Fruit fly (Drosophila melanogaster) whole organism, embryonic: ENCODE data around the gene CG9222.

Source experiments
- Antp ChIP-seq: fragments of 200-800 bp; sonication (Bioruptor generic); optimal IDR thresholded peaks from 3 replicates; lab custom pipeline; 2016; ENCODE audit warnings: missing biosample characterization, missing genetic modification characterization
- Asciz ChIP-seq: fragments of 200-800 bp; sonication (Bioruptor generic); optimal IDR thresholded peaks from 2 replicates; lab custom pipeline; 2017; ENCODE audit warnings: missing biosample characterization, mild to moderate bottlenecking, missing genetic modification characterization, missing genetic modification reagents
- Awh ChIP-seq: fragments of 200-800 bp; sonication (Bioruptor generic); IDR thresholded peaks from 2 replicates; pipeline ENCODE4, ENCODE4 v1.3.6; 2022; ENCODE audit warnings: missing biosample characterization, missing genetic modification characterization
- Bteb2 ChIP-seq: fragments of 200-800 bp; sonication (Bioruptor generic); optimal IDR thresholded peaks from 2 replicates; lab custom pipeline; 2016; ENCODE audit warnings: missing biosample characterization, missing genetic modification characterization
- CG10209 ChIP-seq: fragments of 200-800 bp; sonication (Bioruptor generic); optimal IDR thresholded peaks from 3 replicates; lab custom pipeline; 2017; ENCODE audit warnings: missing biosample characterization, mild to moderate bottlenecking, missing genetic modification characterization, missing genetic modification reagents
- CG12071 ChIP-seq: fragments of 200-800 bp; sonication (Bioruptor generic); optimal IDR thresholded peaks from 3 replicates; lab custom pipeline; 2018; ENCODE audit warnings: missing biosample characterization, mild to moderate bottlenecking, missing genetic modification characterization
- CG12236 ChIP-seq: fragments of 200-800 bp; sonication (Bioruptor generic); optimal IDR thresholded peaks from 2 replicates; lab custom pipeline; 2016; ENCODE audit warnings: missing biosample characterization, missing genetic modification characterization
- CG13775 ChIP-seq: fragments of 200-800 bp; sonication (Bioruptor generic); optimal IDR thresholded peaks from 3 replicates; lab custom pipeline; 2017; ENCODE audit warnings: missing biosample characterization, mild to moderate bottlenecking, missing genetic modification characterization
- CG15011 ChIP-seq: fragments of 200-800 bp; sonication (Bioruptor generic); optimal IDR thresholded peaks from 3 replicates; lab custom pipeline; 2018; ENCODE audit warnings: missing biosample characterization, mild to moderate bottlenecking, missing genetic modification characterization
- CG15514 ChIP-seq: fragments of 200-800 bp; sonication (Bioruptor generic); optimal IDR thresholded peaks from 3 replicates; lab custom pipeline; 2017; ENCODE audit warnings: missing biosample characterization, missing genetic modification characterization, mild to moderate bottlenecking, moderate library complexity, missing genetic modification reagents
- CG17829 ChIP-seq: fragments of 200-800 bp; optimal IDR thresholded peaks from 2 replicates; lab custom pipeline; 2019; ENCODE audit warnings: missing biosample characterization, mild to moderate bottlenecking, missing genetic modification characterization, moderate library complexity
- CG32532 ChIP-seq: fragments of 200-800 bp; sonication (Bioruptor generic); IDR thresholded peaks from 2 replicates; pipeline ENCODE4 v1.3.6; 2022; ENCODE audit warnings: missing biosample characterization, missing genetic modification characterization
- CG32767 ChIP-seq: fragments of 200-800 bp; sonication (Bioruptor generic); IDR thresholded peaks from 2 replicates; pipeline ENCODE4 v1.3.6; 2022; ENCODE audit warnings: missing biosample characterization, missing genetic modification characterization
- CG42726 ChIP-seq: fragments of 200-800 bp; sonication (Bioruptor generic); IDR thresholded peaks from 2 replicates; pipeline ENCODE4 v1.3.6; 2022; ENCODE audit warnings: missing biosample characterization, missing genetic modification characterization; ENCODE audit not compliant: partially characterized antibody
- CG4282 ChIP-seq: fragments of 200-800 bp; sonication (Bioruptor generic); optimal IDR thresholded peaks from 2 replicates; lab custom pipeline; 2016; ENCODE audit warnings: missing biosample characterization, missing genetic modification characterization
- CG7556 ChIP-seq: fragments of 200-800 bp; sonication (Bioruptor generic); optimal IDR thresholded peaks from 2 replicates; lab custom pipeline; 2017; ENCODE audit warnings: missing biosample characterization, mild to moderate bottlenecking, missing genetic modification characterization
- CG7963 ChIP-seq: fragments of 200-800 bp; sonication (Bioruptor generic); IDR thresholded peaks from 3 replicates; pipeline ENCODE4 v1.3.6; 2022; ENCODE audit warnings: missing biosample characterization, missing genetic modification characterization; ENCODE audit not compliant: partially characterized antibody
- CG7987 ChIP-seq: fragments of 200-800 bp; sonication (Bioruptor generic); optimal IDR thresholded peaks from 2 replicates; lab custom pipeline; 2018; ENCODE audit warnings: missing biosample characterization, mild to moderate bottlenecking, missing genetic modification characterization, moderate library complexity
- CG8089 ChIP-seq: fragments of 200-800 bp; sonication (Bioruptor generic); optimal IDR thresholded peaks from 3 replicates; lab custom pipeline; 2016; ENCODE audit warnings: missing biosample characterization, missing genetic modification characterization
- CG9727 ChIP-seq: fragments of 200-800 bp; sonication (Bioruptor generic); optimal IDR thresholded peaks from 3 replicates; lab custom pipeline; 2017; ENCODE audit warnings: missing biosample characterization, mild to moderate bottlenecking, missing genetic modification characterization
- CG9817 ChIP-seq: fragments of 200-800 bp; sonication (Bioruptor generic); optimal IDR thresholded peaks from 2 replicates; lab custom pipeline; 2018; ENCODE audit warnings: missing biosample characterization, mild to moderate bottlenecking, missing genetic modification characterization, moderate library complexity
- CG9932 ChIP-seq: fragments of 200-800 bp; sonication (Bioruptor generic); IDR thresholded peaks from 2 replicates; pipeline ENCODE4 v1.3.6; 2022; ENCODE audit warnings: missing biosample characterization, missing genetic modification characterization
- CHES-1-like ChIP-seq: fragments of 200-800 bp; sonication (Bioruptor generic); optimal IDR thresholded peaks from 2 replicates; lab custom pipeline; 2016; ENCODE audit warnings: missing biosample characterization, missing genetic modification characterization
- CTCF ChIP-seq: fragments of 200-800 bp; sonication (Bioruptor generic); optimal IDR thresholded peaks from 2 replicates; lab custom pipeline; 2017; ENCODE audit warnings: missing biosample characterization, mild to moderate bottlenecking, missing genetic modification characterization, moderate library complexity
- Chrac-16 ChIP-seq: fragments of 200-800 bp; sonication (Bioruptor generic); optimal IDR thresholded peaks from 3 replicates; lab custom pipeline; 2016; ENCODE audit warnings: missing biosample characterization, missing genetic modification characterization
- Dll ChIP-seq: fragments of 200-800 bp; sonication (Bioruptor generic); IDR thresholded peaks from 4 replicates; pipeline ENCODE4 v1.3.6; 2022; ENCODE audit warnings: missing biosample characterization, missing genetic modification characterization; ENCODE audit not compliant: partially characterized antibody
- Hmx ChIP-seq: fragments of 200-800 bp; sonication (Bioruptor generic); optimal IDR thresholded peaks from 2 replicates; lab custom pipeline; 2016; ENCODE audit warnings: missing biosample characterization, missing genetic modification characterization
- Hr3 ChIP-seq: fragments of 200-800 bp; sonication (Bioruptor generic); optimal IDR thresholded peaks from 3 replicates; lab custom pipeline; 2016; ENCODE audit warnings: missing biosample characterization, missing genetic modification characterization
- MBD-R2 ChIP-seq: fragments of 200-800 bp; sonication (Bioruptor generic); IDR thresholded peaks from 2 replicates; pipeline ENCODE4 v1.3.6; 2022; ENCODE audit warnings: missing biosample characterization, missing genetic modification characterization
- Nf-YA ChIP-seq: fragments of 200-800 bp; sonication (Bioruptor generic); IDR thresholded peaks from 2 replicates; pipeline ENCODE4 v1.3.6; 2022; ENCODE audit warnings: missing biosample characterization, missing genetic modification characterization
- Nf-YC ChIP-seq: fragments of 200-800 bp; optimal IDR thresholded peaks from 3 replicates; lab custom pipeline; 2019; ENCODE audit warnings: missing biosample characterization, mild to moderate bottlenecking, missing genetic modification characterization, moderate library complexity
- Sry-β ChIP-seq: fragments of 200-800 bp; sonication (Bioruptor generic); optimal IDR thresholded peaks from 2 replicates; lab custom pipeline; 2018; ENCODE audit warnings: missing biosample characterization, mild to moderate bottlenecking, missing genetic modification characterization, moderate library complexity
- TFAM ChIP-seq: fragments of 200-800 bp; sonication (Bioruptor generic); optimal IDR thresholded peaks from 2 replicates; lab custom pipeline; 2017; ENCODE audit warnings: missing biosample characterization, missing genetic modification characterization, inconsistent platforms
- crp ChIP-seq, 2 experiments: fragments of 200-800 bp; sonication (Bioruptor generic); optimal IDR thresholded peaks; 2 replicates in 1 of 2; 3 replicates in 1 of 2; lab custom pipeline; 2017; ENCODE audit warnings: missing biosample characterization in 2 of 2, missing genetic modification characterization in 2 of 2, mild to moderate bottlenecking in 1 of 2, moderate library complexity in 1 of 2
- danr ChIP-seq: fragments of 200-800 bp; sonication (Bioruptor generic); IDR thresholded peaks from 2 replicates; pipeline ENCODE4 v1.3.6; 2022; ENCODE audit warnings: missing biosample characterization, missing genetic modification characterization
- eyg ChIP-seq: fragments of 200-800 bp; sonication (Bioruptor generic); optimal IDR thresholded peaks from 3 replicates; lab custom pipeline; 2016; ENCODE audit warnings: missing biosample characterization, missing genetic modification characterization
- gcm2 ChIP-seq: fragments of 200-800 bp; sonication (Bioruptor generic); optimal IDR thresholded peaks from 2 replicates; lab custom pipeline; 2016; ENCODE audit warnings: missing biosample characterization, missing genetic modification characterization
- hth ChIP-seq: fragments of >200 bp; optimal IDR thresholded peaks from 2 replicates; lab custom pipeline; 2017; ENCODE audit warnings: inconsistent platforms
- klu ChIP-seq: fragments of 200-800 bp; sonication (Bioruptor generic); IDR thresholded peaks from 2 replicates; pipeline ENCODE4 v1.3.6; 2022; ENCODE audit warnings: missing biosample characterization, missing genetic modification characterization
- kni ChIP-seq: fragments of 200-800 bp; sonication (Bioruptor generic); optimal IDR thresholded peaks from 3 replicates; lab custom pipeline; 2017; ENCODE audit warnings: mild to moderate bottlenecking, missing biosample characterization, missing genetic modification reagents, missing genetic modification characterization
- lilli ChIP-seq: fragments of 200-800 bp; sonication (Bioruptor generic); optimal IDR thresholded peaks from 3 replicates; lab custom pipeline; 2016; ENCODE audit warnings: missing biosample characterization, missing genetic modification characterization
- luna ChIP-seq: fragments of 200-800 bp; sonication (Bioruptor generic); optimal IDR thresholded peaks from 2 replicates; lab custom pipeline; 2016; ENCODE audit warnings: missing biosample characterization, missing genetic modification characterization
- nau ChIP-seq: fragments of 200-800 bp; sonication (Bioruptor generic); optimal IDR thresholded peaks from 3 replicates; lab custom pipeline; 2017; ENCODE audit warnings: missing biosample characterization, mild to moderate bottlenecking, missing genetic modification characterization, missing genetic modification reagents
- pho ChIP-seq: fragments of 200-800 bp; sonication (Bioruptor generic); optimal IDR thresholded peaks from 2 replicates; lab custom pipeline; 2016; ENCODE audit warnings: missing biosample characterization, missing genetic modification characterization
- pzg ChIP-seq: fragments of 200-800 bp; sonication (Bioruptor generic); optimal IDR thresholded peaks from 3 replicates; lab custom pipeline; 2018; ENCODE audit warnings: missing biosample characterization, mild to moderate bottlenecking, missing genetic modification characterization, moderate library complexity
- ranshi ChIP-seq: fragments of 200-800 bp; sonication (Bioruptor generic); IDR thresholded peaks from 2 replicates; pipeline ENCODE4 v1.3.6; 2022; ENCODE audit warnings: missing biosample characterization, missing genetic modification characterization
- ro ChIP-seq: fragments of 200-800 bp; sonication (Bioruptor generic); IDR thresholded peaks from 2 replicates; pipeline ENCODE4 v1.3.6; 2022; ENCODE audit warnings: missing biosample characterization, missing genetic modification characterization
- sd ChIP-seq: fragments of 200-800 bp; sonication (Bioruptor generic); optimal IDR thresholded peaks from 3 replicates; lab custom pipeline; 2018; ENCODE audit warnings: missing biosample characterization, mild to moderate bottlenecking, missing genetic modification characterization, moderate library complexity
- shn ChIP-seq: fragments of 200-800 bp; sonication (Bioruptor generic); optimal IDR thresholded peaks from 3 replicates; lab custom pipeline; 2016; ENCODE audit warnings: missing biosample characterization, missing genetic modification characterization
- ssp ChIP-seq: fragments of 200-800 bp; sonication (Bioruptor generic); IDR thresholded peaks from 2 replicates; pipeline ENCODE4 v1.3.6; 2022; ENCODE audit warnings: missing biosample characterization, missing genetic modification characterization
- yki ChIP-seq: fragments of >200 bp; optimal IDR thresholded peaks from 3 replicates; lab custom pipeline; 2018
- zen ChIP-seq: fragments of 200-800 bp; sonication (Bioruptor generic); optimal IDR thresholded peaks from 3 replicates; lab custom pipeline; 2018; ENCODE audit warnings: missing biosample characterization, mild to moderate bottlenecking, missing genetic modification characterization, moderate library complexity

Gene CG9222

DNA sequence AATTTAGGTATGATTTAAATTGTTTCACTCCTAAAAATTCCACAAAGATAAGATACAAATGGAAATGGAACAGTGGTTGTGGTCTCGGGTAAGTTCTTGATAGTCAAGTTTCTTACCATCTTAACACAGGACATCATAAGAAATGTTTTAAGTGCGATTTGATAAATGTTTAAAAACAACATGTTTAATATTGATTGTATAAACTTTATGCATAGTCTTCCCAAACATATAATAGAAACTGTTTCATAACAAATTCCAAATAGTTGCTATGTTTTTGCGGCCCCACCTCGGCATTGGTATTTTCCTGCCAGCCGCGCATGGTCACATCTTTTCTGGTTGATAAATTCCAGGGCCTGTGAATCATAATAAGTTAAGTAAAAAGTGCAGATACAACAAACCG is 6.0 kb upstream of the CG9222 start, which contains the start of gene Arpc4 (continued):
- TF ChIP-seq CG9727 (GFP tag; lab: Kevin White, UChicago) (no peak), CG9932 (GFP tag; lab: Robert Waterston, UW) (peak; percentile 79), CG12071 (GFP tag; lab: Kevin White, UChicago) (no peak), TFAM (GFP tag; lab: Kevin White, UChicago) (no peak), ranshi (GFP tag; lab: Robert Waterston, UW) (peak; percentile 72), yki (lab: Kevin White, UChicago) (no peak), CG17829 (peak; percentile 57), Dll (no peak), ssp (peak; percentile 57), eyg (GFP tag; lab: Kevin White, UChicago) (no peak), Antp (GFP tag; lab: Kevin White, UChicago) (peak; percentile 34), CG7987 (GFP tag; lab: Kevin White, UChicago) (no peak), nau (GFP tag; lab: Kevin White, UChicago) (no peak), CG10209 (GFP tag; lab: Kevin White, UChicago) (peak; percentile 48), crp (GFP tag; optimal IDR thresholded peaks at IDR 0.05; lab: Kevin White, UChicago) (no peak), Hmx (GFP tag; lab: Kevin White, UChicago) (peak; percentile 18), klu (peak; percentile 63), Hr3 (GFP tag; lab: Kevin White, UChicago) (peak; percentile 30), CG7963 (no peak), shn (peak; percentile 37), MBD-R2 (GFP tag; lab: Robert Waterston, UW) (peak; percentile 70), pzg (GFP tag; lab: Kevin White, UChicago) (peak; percentile 66), Bteb2 (GFP tag; lab: Kevin White, UChicago) (peak; percentile 13), Sry-β (GFP tag; lab: Kevin White, UChicago) (no peak), CG32767 (GFP tag; lab: Robert Waterston, UW) (peak; percentile 61; the same call in 1 of the 2 replicates), Asciz (GFP tag; lab: Kevin White, UChicago) (peak; percentile 35), CHES-1-like (peak; percentile 50), luna (GFP tag; lab: Kevin White, UChicago) (no peak), Chrac-16 (peak; percentile 23), zen (tag; lab: Kevin White, UChicago) (no peak), hth (lab: Kevin White, UChicago) (no peak), CG32532 (GFP tag; lab: Robert Waterston, UW) (peak; percentile 68), CG9817 (tag; lab: Kevin White, UChicago) (peak; percentile 56), Nf-YA (no peak), Nf-YC (tag; lab: Kevin White, UChicago) (no peak), Awh (GFP tag; lab: Robert Waterston, UW) (no peak), CG4282 (no peak), pho (GFP tag; lab: Kevin White, UChicago) (peak; percentile 52), ro (GFP tag; lab: Robert Waterston, UW) (peak; percentile 52; the same call in 1 of the 2 replicates), CG42726 (no peak), CG8089 (GFP tag; lab: Kevin White, UChicago) (peak; percentile 12), CG7556 (peak; percentile 30), danr (GFP tag; lab: Robert Waterston, UW) (no peak), CG12236 (GFP tag; lab: Kevin White, UChicago) (no peak), gcm2 (no peak), CG15514 (GFP tag; lab: Kevin White, UChicago) (peak; percentile 69), CG13775 (GFP tag; lab: Kevin White, UChicago) (peak; percentile 33), CG15011 (no peak), kni (GFP tag; lab: Kevin White, UChicago) (no peak), lilli (GFP tag; lab: Kevin White, UChicago) (peak; percentile 64), sd (tag; lab: Kevin White, UChicago) (peak; percentile 94), CTCF (GFP tag; lab: Kevin White, UChicago) (peak; percentile 58)
